Worm (Caenorhabditis elegans) whole organism, dauer: ENCODE data around the gene F26F4.8.

Source experiments
- unc-62 ChIP-seq: sonication (generic microtip); optimal IDR thresholded peaks from 2 replicates; lab custom pipeline; 2017; ENCODE audit warnings: missing biosample characterization, missing genetic modification reagents, missing genetic modification characterization

F26F4.8 gene

ce11 chrIII:4918906-4919305 is 13.6 kb upstream of the F26F4.8 start:
- TF ChIP-seq unc-62 = no peak

ce11 chrIII:4917960-4918712 is 12.9 kb upstream of the F26F4.8 start, which contains the start of gene rpb-8:
rpb-8 (minus strand) TSS chrIII:4918008.
- no peak for TF ChIP-seq unc-62

- no peak for TF ChIP-seq unc-62
These were observed 11.8 kb upstream of the F26F4.8 start, which contains the start of gene rars-1 for ce11 chrIII:4917077-4917476. rars-1 (minus strand) TSS chrIII:4917177.

- no peak for TF ChIP-seq unc-62
These were observed 8.5 kb upstream of the F26F4.8 start for ce11 chrIII:4913736-4914135.

- no peak for TF ChIP-seq unc-62
These were observed 7.0 kb upstream of the F26F4.8 start, which contains the start of the genes F26F4.9 and cee-1 for ce11 chrIII:4912317-4912716. F26F4.9 (minus strand) TSS chrIII:4912521. cee-1 (plus strand) TSS chrIII:4912699.

- TF ChIP-seq unc-62 = no peak
These were observed 5.7 kb upstream of the F26F4.8 start, which contains the start of gene F26F4.2 for ce11 chrIII:4910956-4911355. F26F4.2 (plus strand) TSS chrIII:4911256.

- no peak for TF ChIP-seq unc-62
These were observed 4.7 kb upstream of the F26F4.8 start, which contains the start of gene F26F4.12 for ce11 chrIII:4909938-4910337. F26F4.12 (minus strand) TSS chrIII:4910038.

ce11 chrIII:4906896-4907295 is 1.6 kb upstream of the F26F4.8 start, which contains the start of gene rom-1:
rom-1 (plus strand) TSS chrIII:4907196.
- no peak for TF ChIP-seq unc-62

- TF ChIP-seq unc-62 = no peak
These were observed 1.1 kb upstream of the F26F4.8 start for ce11 chrIII:4906365-4906764.

- no peak for TF ChIP-seq unc-62
These were observed 1.5 kb downstream of the F26F4.8 start, which contains the start of gene kbp-2 for ce11 chrIII:4903784-4904183. kbp-2 (minus strand) TSS chrIII:4903884.

- no peak for TF ChIP-seq unc-62
These were observed 5.0 kb downstream of the F26F4.8 start, which contains the start of gene tag-340 for ce11 chrIII:4900260-4900659. tag-340 (plus strand) TSS chrIII:4900508.

- no peak for TF ChIP-seq unc-62
These were observed 5.5 kb downstream of the F26F4.8 start for ce11 chrIII:4899728-4900127.

- TF ChIP-seq unc-62 = no peak
These were observed 6.2 kb downstream of the F26F4.8 start, which contains the start of gene nhl-2 for ce11 chrIII:4899035-4899578. nhl-2 (minus strand) TSS chrIII:4899085.

- TF ChIP-seq unc-62 = no peak
These were observed 10.0 kb downstream of the F26F4.8 start for ce11 chrIII:4895313-4895712.

ce11 chrIII:4893540-4893939 is 11.7 kb downstream of the F26F4.8 start, which contains the start of gene F26F4.6:
F26F4.6 (minus strand) TSS chrIII:4893640.
- TF ChIP-seq unc-62 = no peak

- no peak for TF ChIP-seq unc-62
These were observed 14.3 kb downstream of the F26F4.8 start, which contains the start of gene F26F4.5 for ce11 chrIII:4890997-4891396. F26F4.5 (minus strand) TSS chrIII:4891252.

- no peak for TF ChIP-seq unc-62
These were observed 18.0 kb downstream of the F26F4.8 start, which contains the start of gene clec-6 for ce11 chrIII:4887291-4887690. clec-6 (minus strand) TSS chrIII:4887444.
